Worm (Caenorhabditis elegans): ENCODE results near the gene fbxc-31.
"Not testable (repeated sequence)": the region's sequence is repeated elsewhere in the genome, so short reads cannot be mapped to it uniquely, and the experiment has no call there.

Gene fbxc-31

DNA sequence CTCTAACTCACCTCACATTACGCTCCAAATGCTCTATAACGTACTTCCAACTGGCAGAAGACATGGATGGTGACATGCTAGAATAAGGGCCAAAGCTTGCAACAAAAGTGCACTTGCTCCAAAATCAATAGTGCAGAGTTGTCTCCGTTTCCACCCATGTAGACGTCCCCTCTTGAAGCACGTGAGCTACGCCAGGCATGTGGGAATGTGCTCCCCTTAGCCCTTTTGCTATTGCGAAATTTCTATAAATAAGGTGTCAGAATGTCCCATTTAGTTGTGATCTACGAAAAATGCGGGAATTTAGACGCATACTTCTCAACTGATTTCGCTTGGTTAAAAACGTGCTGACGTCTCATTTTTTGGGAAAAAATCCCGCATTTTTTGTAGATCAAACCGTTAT is 38.6 kb downstream of the fbxc-31 start:
- TF ChIP-seq klf-2 (GFP tag; conservative IDR thresholded peaks at IDR 0.05) = no peak
- TF ChIP-seq ztf-23 (GFP tag; IDR thresholded peaks at IDR 0.05) = no peak
- TF ChIP-seq cog-1 (tag; optimal IDR thresholded peaks at IDR 0.05) = no peak
- TF ChIP-seq ref-1 (GFP tag; conservative IDR thresholded peaks at IDR 0.05) = no peak
- TF ChIP-seq flt-1 (GFP tag; IDR thresholded peaks at IDR 0.05) = no peak
- TF ChIP-seq tab-1 (GFP tag; IDR thresholded peaks at IDR 0.05) = no peak
- TF ChIP-seq T22C8.4 (GFP tag; IDR thresholded peaks at IDR 0.05) = no peak
- no peak for TF ChIP-seq med-1 (GFP tag; optimal IDR thresholded peaks at IDR 0.05; ENCODE audit: insufficient read depth)
- no peak for TF ChIP-seq ztf-29 (GFP tag; IDR thresholded peaks at IDR 0.05)

DNA sequence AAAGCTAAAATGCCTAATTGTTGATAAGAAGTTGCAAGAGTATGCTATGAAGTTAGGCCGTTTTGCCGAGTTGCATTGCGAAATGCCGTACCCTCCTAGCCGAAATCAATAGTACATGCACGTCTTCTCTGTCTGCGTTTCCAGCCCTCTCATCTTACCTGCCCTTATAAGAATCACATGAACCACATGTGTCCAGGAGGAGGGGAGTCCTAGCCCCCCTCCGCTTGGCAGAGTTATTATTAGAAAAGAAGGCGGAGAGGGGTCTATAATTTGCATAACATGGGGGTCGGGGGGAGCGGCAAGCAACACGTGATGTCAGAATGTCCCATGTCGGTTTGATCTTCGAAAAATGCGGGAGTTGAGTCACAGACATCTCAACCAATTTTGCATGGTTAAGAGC is 41.3 kb downstream of the fbxc-31 start:
- no peak for TF ChIP-seq ztf-23 (GFP tag; IDR thresholded peaks at IDR 0.05)
- 0 out of 2 replicates have a peak, but pooled peaks have one; percentile 18 for TF ChIP-seq ztf-29 (GFP tag; IDR thresholded peaks at IDR 0.05)
- no peak for TF ChIP-seq klf-2 (GFP tag; conservative IDR thresholded peaks at IDR 0.05)
- TF ChIP-seq cog-1 (tag; optimal IDR thresholded peaks at IDR 0.05) = no peak
- TF ChIP-seq T22C8.4 (GFP tag; IDR thresholded peaks at IDR 0.05) = no peak
- no peak for TF ChIP-seq med-1 (GFP tag; optimal IDR thresholded peaks at IDR 0.05; ENCODE audit: insufficient read depth)
- peak; percentile 61; the same call in 1 of the 2 replicates for TF ChIP-seq flt-1 (GFP tag; IDR thresholded peaks at IDR 0.05)

DNA sequence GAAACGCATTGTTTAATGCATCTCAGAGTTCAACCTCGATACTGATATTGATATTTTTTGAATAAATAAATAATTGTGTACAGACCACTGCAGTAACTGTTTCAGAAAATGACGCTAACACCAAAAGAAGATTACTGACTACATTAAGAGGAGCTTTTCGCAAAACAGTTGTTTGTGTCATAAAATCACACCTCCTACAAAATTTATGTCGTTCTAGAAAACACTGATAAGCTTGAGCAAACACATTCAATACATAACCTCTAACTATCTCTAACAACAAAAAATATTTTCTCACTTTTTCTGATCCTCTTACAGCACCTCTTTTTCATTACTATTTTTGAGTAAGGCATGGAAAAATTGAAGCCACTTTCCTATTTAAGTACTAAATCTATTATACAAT is 42.8 kb downstream of the fbxc-31 start, which contains the start of gene fbxc-7:
Gene fbxc-7 (plus strand): TSS at position 301 of the 400 bp plus-strand sequence.
- TF ChIP-seq klf-2 (GFP tag; conservative IDR thresholded peaks at IDR 0.05); T22C8.4 (GFP tag; IDR thresholded peaks at IDR 0.05); med-1 (GFP tag; optimal IDR thresholded peaks at IDR 0.05; ENCODE audit: insufficient read depth): not testable (repeated sequence)

DNA sequence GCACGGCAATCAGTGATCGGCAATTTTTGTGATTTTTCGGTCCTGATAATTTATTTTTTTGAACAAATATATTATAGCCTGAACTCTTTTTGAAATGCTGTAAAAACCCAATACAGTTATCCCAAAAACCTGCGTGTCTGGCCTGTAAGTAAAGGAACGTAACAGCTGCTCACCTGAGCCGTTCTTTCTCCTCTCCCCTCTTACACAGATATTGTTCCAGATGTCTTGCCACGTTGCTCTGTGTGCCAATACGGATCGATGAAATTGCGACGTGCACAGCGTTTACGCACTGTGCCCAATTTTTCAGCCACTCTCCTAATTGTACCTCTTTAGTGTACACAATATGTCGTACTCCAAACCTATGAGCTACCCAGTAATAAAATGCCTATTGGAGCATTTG is 46.8 kb downstream of the fbxc-31 start, which contains the start of gene sdz-4:
Gene sdz-4 (plus strand): TSS at position 301 of the 400 bp plus-strand sequence.
- TF ChIP-seq flt-1 (GFP tag; IDR thresholded peaks at IDR 0.05) (no peak), klf-2 (GFP tag; conservative IDR thresholded peaks at IDR 0.05) (no peak), ref-1 (GFP tag; conservative IDR thresholded peaks at IDR 0.05) (no peak), cog-1 (tag; optimal IDR thresholded peaks at IDR 0.05) (no peak), med-1 (GFP tag; optimal IDR thresholded peaks at IDR 0.05; ENCODE audit: insufficient read depth) (no peak), ztf-29 (GFP tag; IDR thresholded peaks at IDR 0.05) (no peak), ztf-23 (GFP tag; IDR thresholded peaks at IDR 0.05) (no peak), T22C8.4 (GFP tag; IDR thresholded peaks at IDR 0.05) (no peak)

DNA sequence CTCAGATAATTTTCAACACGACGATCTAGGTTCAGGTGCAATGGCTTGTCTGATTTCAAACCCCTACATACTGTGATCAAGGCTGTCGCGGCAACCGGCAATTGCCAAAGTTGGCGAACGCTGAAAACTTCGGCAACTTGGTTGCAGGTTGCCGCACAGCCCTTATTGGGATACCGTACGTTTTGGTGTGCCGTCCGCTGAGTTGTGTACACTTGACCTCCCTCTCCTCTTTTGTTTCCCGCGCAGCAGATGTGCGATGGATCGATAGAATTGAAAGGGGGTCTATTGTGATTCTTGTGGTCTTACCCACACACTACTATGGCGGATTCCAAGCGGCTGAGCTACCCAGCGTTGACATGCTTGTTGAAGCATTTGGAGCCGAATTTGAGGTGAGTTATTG is 48.4 kb downstream of the fbxc-31 start, which contains the start of the genes C32B5.18 and C32B5.7:
Gene C32B5.18 (plus strand): TSS at position 301 of the 400 bp plus-strand sequence.
Gene C32B5.7 (plus strand): TSS at position 311 of the 400 bp plus-strand sequence.
- TF ChIP-seq med-1 (GFP tag; optimal IDR thresholded peaks at IDR 0.05; ENCODE audit: insufficient read depth) (no peak), cog-1 (tag; optimal IDR thresholded peaks at IDR 0.05) (no peak), klf-2 (GFP tag; conservative IDR thresholded peaks at IDR 0.05) (no peak), ztf-29 (GFP tag; IDR thresholded peaks at IDR 0.05) (no peak), ref-1 (GFP tag; conservative IDR thresholded peaks at IDR 0.05) (no peak), tab-1 (GFP tag; IDR thresholded peaks at IDR 0.05) (no peak), T22C8.4 (GFP tag; IDR thresholded peaks at IDR 0.05) (no peak)

DNA sequence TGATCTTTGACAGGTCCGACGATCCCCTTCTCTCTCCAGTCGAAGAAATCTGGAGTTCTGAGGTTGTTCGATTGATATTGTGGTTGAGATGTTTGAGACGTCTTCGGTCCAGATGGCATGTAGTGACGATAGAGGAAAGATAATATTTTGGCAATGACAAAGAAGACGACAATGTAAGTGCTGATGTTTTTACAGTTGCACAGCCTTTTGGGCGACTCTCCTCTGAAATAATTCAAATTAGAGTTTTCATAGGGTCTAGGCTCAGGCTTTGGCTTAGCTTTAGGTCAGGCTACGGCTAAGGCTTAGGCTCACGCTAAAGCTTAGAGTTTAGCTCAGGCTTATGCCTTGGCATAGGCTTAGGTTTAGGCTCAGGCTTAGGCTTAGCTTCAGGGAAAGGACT is 50.2 kb downstream of the fbxc-31 start, which contains the start of gene C32B5.13:
Gene C32B5.13 (minus strand): TSS at position 101 of the 400 bp plus-strand sequence.
- TF ChIP-seq flt-1 (GFP tag; IDR thresholded peaks at IDR 0.05) (no peak), T22C8.4 (GFP tag; IDR thresholded peaks at IDR 0.05) (no peak), klf-2 (GFP tag; conservative IDR thresholded peaks at IDR 0.05) (no peak), med-1 (GFP tag; optimal IDR thresholded peaks at IDR 0.05; ENCODE audit: insufficient read depth) (no peak), ztf-29 (GFP tag; IDR thresholded peaks at IDR 0.05) (no peak), ref-1 (GFP tag; conservative IDR thresholded peaks at IDR 0.05) (no peak), tab-1 (GFP tag; IDR thresholded peaks at IDR 0.05) (no peak), ztf-23 (GFP tag; IDR thresholded peaks at IDR 0.05) (no peak), cog-1 (tag; optimal IDR thresholded peaks at IDR 0.05) (no peak)
